Fruit fly (Drosophila melanogaster): ENCODE data around the gene rudhira.

rudhira gene

dm6 chrX:11788187-11788870, 28.4 kb upstream of the rudhira start (continued):
- no peak for TF ChIP-seq CG15601 (tag; optimal IDR thresholded peaks at IDR 0.05)
- peak; percentile 59 for TF ChIP-seq nom (GFP tag; optimal IDR thresholded peaks at IDR 0.05)
- TF ChIP-seq maf-S (GFP tag; optimal IDR thresholded peaks at IDR 0.05) = peak; percentile 30
- TF ChIP-seq CG11560 (tag; IDR thresholded peaks at IDR 0.05) = peak; percentile 22; the same call in 1 of the 3 replicates
- peak; percentile 82 for TF ChIP-seq dmrt99B (tag; optimal IDR thresholded peaks at IDR 0.05)
- TF ChIP-seq CG7271 (tag; optimal IDR thresholded peaks at IDR 0.05) = no peak
- TF ChIP-seq CG15514 (GFP tag; optimal IDR thresholded peaks at IDR 0.05) = peak; percentile 56
- no peak for TF ChIP-seq z (GFP tag; IDR thresholded peaks at IDR 0.05)
- TF ChIP-seq sr (GFP tag; IDR thresholded peaks at IDR 0.05) = peak; percentile 59; the same call in 1 of the 3 replicates
- TF ChIP-seq CG33557 (GFP tag; optimal IDR thresholded peaks at IDR 0.05) = no peak
- no peak for TF ChIP-seq cad (GFP tag; optimal IDR thresholded peaks at IDR 0.05)
- TF ChIP-seq lbe (GFP tag; optimal IDR thresholded peaks at IDR 0.05) = peak; percentile 64
- peak; percentile 71 for TF ChIP-seq Ssrp (tag; optimal IDR thresholded peaks at IDR 0.05)
- TF ChIP-seq Side (GFP tag; optimal IDR thresholded peaks at IDR 0.05) = peak; percentile 55
- peak; percentile 50; the same call in 1 of the 2 replicates for TF ChIP-seq CG4730 (GFP tag; IDR thresholded peaks at IDR 0.05)
- TF ChIP-seq CG3163 (GFP tag; optimal IDR thresholded peaks at IDR 0.05) = no peak
- TF ChIP-seq CG9215 (GFP tag; IDR thresholded peaks at IDR 0.05) = no peak; the same call in 1 of the 2 replicates
- no peak for TF ChIP-seq gt (GFP tag; IDR thresholded peaks at IDR 0.05)
- TF ChIP-seq hbn (GFP tag; IDR thresholded peaks at IDR 0.05; ENCODE audit: partially characterized antibody) = no peak
- TF ChIP-seq ap (GFP tag; IDR thresholded peaks at IDR 0.05) = peak; percentile 75
- no peak for TF ChIP-seq Kr (GFP tag; optimal IDR thresholded peaks at IDR 0.05)
- TF ChIP-seq CG1603 (tag; optimal IDR thresholded peaks at IDR 0.05) = peak; percentile 70
- peak; percentile 54 for TF ChIP-seq ems (GFP tag; optimal IDR thresholded peaks at IDR 0.05)
- TF ChIP-seq Dp (GFP tag; optimal IDR thresholded peaks at IDR 0.05) = no peak
- peak; percentile 73; the same call in 2 of the 3 replicates for TF ChIP-seq CG11456 (GFP tag; IDR thresholded peaks at IDR 0.05)
- TF ChIP-seq Aef1 (GFP tag; IDR thresholded peaks at IDR 0.05) = peak; percentile 77
- no peak for TF ChIP-seq gfzf (GFP tag; optimal IDR thresholded peaks at IDR 0.05)
- TF ChIP-seq lola (GFP tag; optimal IDR thresholded peaks at IDR 0.05) = peak in 1 of 3 experiments; percentile 32
- peak; percentile 52 for TF ChIP-seq ssp (GFP tag; IDR thresholded peaks at IDR 0.05)
- peak; percentile 73 for TF ChIP-seq CG14441 (GFP tag; IDR thresholded peaks at IDR 0.05)
- peak; percentile 68 for TF ChIP-seq zen (tag; optimal IDR thresholded peaks at IDR 0.05)
- no peak for TF ChIP-seq TFAM (GFP tag; optimal IDR thresholded peaks at IDR 0.05)
- TF ChIP-seq gro (GFP tag; optimal IDR thresholded peaks at IDR 0.05) = no peak
- peak; percentile 9 for TF ChIP-seq CG6654 (GFP tag; optimal IDR thresholded peaks at IDR 0.05)
- no peak for TF ChIP-seq aop (GFP tag; IDR thresholded peaks at IDR 0.05)
- no peak for TF ChIP-seq CG8478 (optimal IDR thresholded peaks at IDR 0.05)
- TF ChIP-seq ro (GFP tag; IDR thresholded peaks at IDR 0.05) = peak; percentile 43; the same call in 1 of the 2 replicates
- TF ChIP-seq ara (GFP tag; IDR thresholded peaks at IDR 0.05) = peak; percentile 74
- peak; percentile 81 for TF ChIP-seq Xbp1 (GFP tag; optimal IDR thresholded peaks at IDR 0.05)
- no peak for TF ChIP-seq YL-1 (GFP tag; optimal IDR thresholded peaks at IDR 0.05)
- peak; percentile 70 for TF ChIP-seq cwo (GFP tag; optimal IDR thresholded peaks at IDR 0.05)
- peak; percentile 63 for TF ChIP-seq CG17829 (tag; optimal IDR thresholded peaks at IDR 0.05)
- no peak for TF ChIP-seq onecut (GFP tag; IDR thresholded peaks at IDR 0.05)
- peak; percentile 53 for TF ChIP-seq caup (GFP tag; optimal IDR thresholded peaks at IDR 0.05; ENCODE audit: severe bottlenecking)
- TF ChIP-seq slbo (GFP tag; IDR thresholded peaks at IDR 0.05) = peak; percentile 79
- no peak for TF ChIP-seq Lhr (GFP tag; optimal IDR thresholded peaks at IDR 0.05)
- TF ChIP-seq Deaf1 (tag; optimal IDR thresholded peaks at IDR 0.05) = peak; percentile 28
- TF ChIP-seq CG16779 (GFP tag; IDR thresholded peaks at IDR 0.05) = no peak
- peak; percentile 28 for TF ChIP-seq CG8944 (GFP tag; optimal IDR thresholded peaks at IDR 0.05)
- TF ChIP-seq nmo (GFP tag; optimal IDR thresholded peaks at IDR 0.05) = peak; percentile 71

Data from whole organism, embryonic.